Fruit fly (Drosophila melanogaster) whole organism, embryonic: ENCODE data around the gene CG3918.

Experiments
- Aef1 ChIP-seq: fragments of 200-800 bp; sonication (Bioruptor generic); IDR thresholded peaks from 3 replicates; pipeline ENCODE4 v1.3.6; 2022; ENCODE audit warnings: missing biosample characterization, missing genetic modification characterization
- CG10431 ChIP-seq: fragments of 200-800 bp; sonication (Bioruptor generic); optimal IDR thresholded peaks from 3 replicates; lab custom pipeline; 2018; ENCODE audit warnings: missing biosample characterization, mild to moderate bottlenecking, missing genetic modification characterization
- CG10565 ChIP-seq: fragments of 200-800 bp; sonication (Bioruptor generic); optimal IDR thresholded peaks from 3 replicates; lab custom pipeline; 2016; ENCODE audit warnings: missing biosample characterization, mild to moderate bottlenecking, missing genetic modification characterization
- CG11504 ChIP-seq: fragments of 200-800 bp; sonication (Bioruptor generic); optimal IDR thresholded peaks from 3 replicates; lab custom pipeline; 2019; ENCODE audit warnings: missing biosample characterization, mild to moderate bottlenecking, missing genetic modification characterization, moderate library complexity
- CG13123 ChIP-seq: fragments of 200-800 bp; sonication (Bioruptor generic); optimal IDR thresholded peaks from 2 replicates; lab custom pipeline; 2016; ENCODE audit warnings: missing biosample characterization, missing genetic modification characterization
- CG14050 ChIP-seq: fragments of 200-800 bp; sonication (Bioruptor generic); IDR thresholded peaks from 3 replicates; pipeline ENCODE4 v1.3.6; 2022; ENCODE audit warnings: missing biosample characterization, missing genetic modification characterization
- CG15479 ChIP-seq: fragments of 200-800 bp; sonication (Bioruptor generic); optimal IDR thresholded peaks from 3 replicates; lab custom pipeline; 2019; ENCODE audit warnings: missing biosample characterization, mild to moderate bottlenecking, missing genetic modification characterization, moderate library complexity
- CG15601 ChIP-seq: fragments of 200-800 bp; sonication (Bioruptor generic); optimal IDR thresholded peaks from 3 replicates; lab custom pipeline; 2019; ENCODE audit warnings: missing biosample characterization, mild to moderate bottlenecking, missing genetic modification characterization, moderate library complexity
- CG1603 ChIP-seq: fragments of 200-800 bp; sonication (Bioruptor generic); optimal IDR thresholded peaks from 2 replicates; lab custom pipeline; 2019; ENCODE audit warnings: missing biosample characterization, mild to moderate bottlenecking, missing genetic modification characterization, moderate library complexity
- CG17361 ChIP-seq: fragments of 200-800 bp; sonication (Bioruptor generic); IDR thresholded peaks from 3 replicates; pipeline ENCODE4 v1.3.6; 2022; ENCODE audit warnings: missing biosample characterization, missing genetic modification characterization
- CG18476 ChIP-seq: fragments of 200-800 bp; sonication (Bioruptor generic); optimal IDR thresholded peaks from 2 replicates; lab custom pipeline; 2016; ENCODE audit warnings: missing biosample characterization, mild to moderate bottlenecking, missing genetic modification characterization
- CG2116 ChIP-seq: fragments of 200-800 bp; sonication (Bioruptor generic); optimal IDR thresholded peaks from 3 replicates; lab custom pipeline; 2018; ENCODE audit warnings: missing biosample characterization, mild to moderate bottlenecking, missing genetic modification characterization
- CG2120 ChIP-seq: fragments of 200-800 bp; sonication (Bioruptor generic); optimal IDR thresholded peaks from 3 replicates; lab custom pipeline; 2016; ENCODE audit warnings: missing biosample characterization, missing genetic modification characterization
- CG2875 ChIP-seq: fragments of 200-800 bp; sonication (Bioruptor generic); optimal IDR thresholded peaks from 2 replicates; lab custom pipeline; 2017; ENCODE audit warnings: missing biosample characterization, mild to moderate bottlenecking, missing genetic modification characterization, missing genetic modification reagents
- CG32772 ChIP-seq: fragments of 200-800 bp; sonication (Bioruptor generic); IDR thresholded peaks from 2 replicates; pipeline ENCODE4 v1.3.6; 2022; ENCODE audit warnings: missing biosample characterization, missing genetic modification characterization
- CG34224 ChIP-seq: fragments of 200-800 bp; sonication (Bioruptor generic); IDR thresholded peaks from 3 replicates; pipeline ENCODE4 v1.3.6; 2022; ENCODE audit warnings: missing biosample characterization, missing genetic modification characterization; ENCODE audit not compliant: partially characterized antibody
- CG3838 ChIP-seq: fragments of 200-800 bp; sonication (Bioruptor generic); optimal IDR thresholded peaks from 3 replicates; lab custom pipeline; 2016; ENCODE audit warnings: missing biosample characterization, missing genetic modification characterization
- CG3995 ChIP-seq: fragments of 200-800 bp; sonication (Bioruptor generic); optimal IDR thresholded peaks from 3 replicates; lab custom pipeline; 2016; ENCODE audit warnings: missing biosample characterization, missing genetic modification characterization
- CG4854 ChIP-seq: fragments of 200-800 bp; sonication (Bioruptor generic); optimal IDR thresholded peaks from 2 replicates; lab custom pipeline; 2016; ENCODE audit warnings: missing biosample characterization, missing genetic modification characterization, inconsistent platforms
- CG5180 ChIP-seq: fragments of 200-800 bp; sonication (Bioruptor generic); optimal IDR thresholded peaks from 3 replicates; lab custom pipeline; 2017; ENCODE audit warnings: missing biosample characterization, missing genetic modification characterization, mild to moderate bottlenecking, moderate library complexity, missing genetic modification reagents
- CG6272 ChIP-seq: fragments of 200-800 bp; sonication (Bioruptor generic); IDR thresholded peaks from 2 replicates; pipeline ENCODE4 v1.3.6; 2022; ENCODE audit warnings: missing biosample characterization, missing genetic modification characterization
- CG6813 ChIP-seq: fragments of 200-800 bp; sonication (Bioruptor generic); optimal IDR thresholded peaks from 2 replicates; lab custom pipeline; 2017; ENCODE audit warnings: missing biosample characterization, missing genetic modification characterization, mild to moderate bottlenecking, moderate library complexity, missing genetic modification reagents
- CG6854 ChIP-seq: fragments of 200-800 bp; sonication (Bioruptor generic); optimal IDR thresholded peaks from 3 replicates; lab custom pipeline; 2017; ENCODE audit warnings: missing biosample characterization, mild to moderate bottlenecking, missing genetic modification characterization
- CG7928 ChIP-seq: fragments of 200-800 bp; sonication (Bioruptor generic); optimal IDR thresholded peaks from 2 replicates; lab custom pipeline; 2017; ENCODE audit warnings: missing biosample characterization, mild to moderate bottlenecking, missing genetic modification characterization
- CG8290 ChIP-seq, 3 experiments: fragments of 200-800 bp; sonication (Bioruptor generic); optimal IDR thresholded peaks; 2 replicates each; lab custom pipeline; 2016 to 2019; ENCODE audit warnings: missing biosample characterization in 3 of 3, missing genetic modification characterization in 3 of 3, mild to moderate bottlenecking in 2 of 3, moderate library complexity in 1 of 3
- Chrac-16 ChIP-seq: fragments of 200-800 bp; sonication (Bioruptor generic); optimal IDR thresholded peaks from 3 replicates; lab custom pipeline; 2016; ENCODE audit warnings: missing biosample characterization, missing genetic modification characterization
- E2f2 ChIP-seq: fragments of 200-800 bp; sonication (Bioruptor generic); IDR thresholded peaks from 2 replicates; pipeline ENCODE4 v1.3.6; 2022; ENCODE audit warnings: missing biosample characterization, missing genetic modification characterization
- Fer1 ChIP-seq: fragments of 200-800 bp; sonication (Bioruptor generic); optimal IDR thresholded peaks from 2 replicates; lab custom pipeline; 2017; ENCODE audit warnings: missing biosample characterization, mild to moderate bottlenecking, missing genetic modification characterization
- HLH54F ChIP-seq: fragments of 200-800 bp; sonication (Bioruptor generic); optimal IDR thresholded peaks from 3 replicates; lab custom pipeline; 2016; ENCODE audit warnings: missing biosample characterization, missing genetic modification characterization
- HLHmδ ChIP-seq: fragments of 200-800 bp; sonication (Bioruptor generic); optimal IDR thresholded peaks from 2 replicates; lab custom pipeline; 2018; ENCODE audit warnings: missing biosample characterization, mild to moderate bottlenecking, missing genetic modification characterization, moderate library complexity
- Hsf ChIP-seq: fragments of 200-800 bp; sonication (Bioruptor generic); optimal IDR thresholded peaks from 3 replicates; lab custom pipeline; 2016; ENCODE audit warnings: missing biosample characterization, missing genetic modification characterization
- MBD-R2 ChIP-seq: fragments of 200-800 bp; sonication (Bioruptor generic); IDR thresholded peaks from 2 replicates; pipeline ENCODE4 v1.3.6; 2022; ENCODE audit warnings: missing biosample characterization, missing genetic modification characterization
- NC2α ChIP-seq: fragments of 200-800 bp; sonication (Bioruptor generic); optimal IDR thresholded peaks from 2 replicates; lab custom pipeline; 2016; ENCODE audit warnings: missing biosample characterization, missing genetic modification characterization
- NFAT ChIP-seq: fragments of 200-800 bp; sonication (Bioruptor generic); IDR thresholded peaks from 2 replicates; pipeline ENCODE4 v1.3.6; 2022; ENCODE audit warnings: missing biosample characterization, missing genetic modification characterization
- Opbp ChIP-seq: fragments of 200-800 bp; sonication (Bioruptor generic); IDR thresholded peaks from 3 replicates; pipeline ENCODE4 v1.3.6; 2022; ENCODE audit warnings: missing biosample characterization, missing genetic modification characterization; ENCODE audit not compliant: partially characterized antibody
- Ssrp ChIP-seq: fragments of 200-800 bp; sonication (Bioruptor generic); optimal IDR thresholded peaks from 2 replicates; lab custom pipeline; 2018; ENCODE audit warnings: missing biosample characterization, mild to moderate bottlenecking, missing genetic modification characterization, moderate library complexity
- ash1 ChIP-seq: fragments of 200-800 bp; sonication (Bioruptor generic); optimal IDR thresholded peaks from 2 replicates; lab custom pipeline; 2018; ENCODE audit warnings: missing biosample characterization, mild to moderate bottlenecking, missing genetic modification characterization
- bsh ChIP-seq, 2 experiments: fragments of 200-800 bp; sonication (Bioruptor generic); optimal IDR thresholded peaks; 2 replicates each; lab custom pipeline; 2017 to 2018; ENCODE audit warnings: mild to moderate bottlenecking in 2 of 2, missing biosample characterization in 2 of 2, missing genetic modification characterization in 2 of 2, moderate library complexity in 1 of 2
- cato ChIP-seq: fragments of 200-800 bp; sonication (Bioruptor generic); optimal IDR thresholded peaks from 2 replicates; lab custom pipeline; 2016; ENCODE audit warnings: missing biosample characterization, missing genetic modification characterization, borderline replicate concordance
- chn ChIP-seq: fragments of 200-800 bp; sonication (Bioruptor generic); optimal IDR thresholded peaks from 2 replicates; lab custom pipeline; 2016; ENCODE audit warnings: missing biosample characterization, missing genetic modification characterization
- fu2 ChIP-seq: fragments of 200-800 bp; sonication (Bioruptor generic); optimal IDR thresholded peaks from 2 replicates; lab custom pipeline; 2016; ENCODE audit warnings: missing biosample characterization, missing genetic modification characterization
- gce ChIP-seq: fragments of 200-800 bp; sonication (Bioruptor generic); IDR thresholded peaks from 3 replicates; pipeline ENCODE4 v1.3.6; 2022; ENCODE audit warnings: missing biosample characterization, missing genetic modification characterization
- mam ChIP-seq: fragments of 200-800 bp; sonication (Bioruptor generic); optimal IDR thresholded peaks from 3 replicates; lab custom pipeline; 2016; ENCODE audit warnings: missing biosample characterization, missing genetic modification characterization
- psq ChIP-seq: fragments of 200-800 bp; sonication (Bioruptor generic); optimal IDR thresholded peaks from 2 replicates; lab custom pipeline; 2017; ENCODE audit warnings: missing biosample characterization, missing genetic modification characterization
- ro ChIP-seq: fragments of 200-800 bp; sonication (Bioruptor generic); IDR thresholded peaks from 2 replicates; pipeline ENCODE4 v1.3.6; 2022; ENCODE audit warnings: missing biosample characterization, missing genetic modification characterization
- tll ChIP-seq, 2 experiments: fragments of 200-800 bp in 1 of 2; fragments of >200 bp in 1 of 2; sonication (Bioruptor generic) in 1 of 2; optimal IDR thresholded peaks; 2 replicates each; lab custom pipeline; 2017 to 2019; ENCODE audit warnings: missing biosample characterization in 2 of 2, missing genetic modification characterization in 2 of 2, mild to moderate bottlenecking in 1 of 2, moderate library complexity in 1 of 2
- twi ChIP-seq: fragments of 200-800 bp; optimal IDR thresholded peaks from 2 replicates; lab custom pipeline; 2019; ENCODE audit warnings: missing biosample characterization, mild to moderate bottlenecking, missing genetic modification characterization, moderate library complexity
- wdn ChIP-seq: fragments of 200-800 bp; sonication (Bioruptor generic); IDR thresholded peaks from 2 replicates; pipeline ENCODE4 v1.3.6; 2022; ENCODE audit warnings: missing biosample characterization, missing genetic modification characterization

The CG3918 gene

dm6 chrX:6571234-6571915 lies 47.1 kb downstream of the CG3918 start (continued):
- TF ChIP-seq mam (no peak), MBD-R2 (peak; percentile 33; the same call in 1 of the 2 replicates), Chrac-16 (GFP tag; lab: Kevin White, UChicago) (peak; percentile 75), chn (GFP tag; lab: Kevin White, UChicago) (peak; percentile 59), bsh (GFP tag; optimal IDR thresholded peaks at IDR 0.05; lab: Kevin White, UChicago) (peak; percentile 88 to 93), CG2875 (GFP tag; lab: Kevin White, UChicago) (peak; percentile 87), CG10431 (GFP tag; lab: Kevin White, UChicago) (peak; percentile 78), Aef1 (peak; percentile 64), CG17361 (GFP tag; lab: Robert Waterston, UW) (peak; percentile 97), Opbp (GFP tag; lab: Robert Waterston, UW) (no peak), cato (peak; percentile 71), CG15479 (no peak), NC2α (GFP tag; lab: Kevin White, UChicago) (no peak), HLHmδ (peak; percentile 5), CG1603 (tag; lab: Kevin White, UChicago) (peak; percentile 37), CG14050 (GFP tag; lab: Robert Waterston, UW) (peak; percentile 65), CG10565 (GFP tag; lab: Kevin White, UChicago) (peak; percentile 38), CG7928 (GFP tag; lab: Kevin White, UChicago) (peak; percentile 35), CG4854 (GFP tag; lab: Kevin White, UChicago) (peak; percentile 49), Hsf (GFP tag; lab: Kevin White, UChicago) (peak; percentile 68), CG11504 (tag; lab: Kevin White, UChicago) (peak; percentile 93), CG8290 (GFP tag; optimal IDR thresholded peaks at IDR 0.05; lab: Kevin White, UChicago) (no peak), CG8290 (tag; optimal IDR thresholded peaks at IDR 0.05; lab: Kevin White, UChicago) (peak; percentile 17 to 62), gce (GFP tag; lab: Robert Waterston, UW) (no peak), CG5180 (peak; percentile 82), ash1 (GFP tag; lab: Kevin White, UChicago) (no peak), CG6272 (GFP tag; lab: Robert Waterston, UW) (no peak), psq (GFP tag; lab: Kevin White, UChicago) (peak; percentile 42), CG2116 (peak; percentile 52), fu2 (no peak), NFAT (GFP tag; lab: Robert Waterston, UW) (peak; percentile 18; the same call in 1 of the 2 replicates), ro (GFP tag; lab: Robert Waterston, UW) (peak; percentile 70; the same call in 1 of the 2 replicates), CG6854 (GFP tag; lab: Kevin White, UChicago) (peak; percentile 63), CG18476 (GFP tag; lab: Kevin White, UChicago) (peak; percentile 72), CG15601 (tag; lab: Kevin White, UChicago) (peak; percentile 93), twi (peak; percentile 83), Ssrp (peak; percentile 93), CG34224 (no peak), CG2120 (GFP tag; lab: Kevin White, UChicago) (peak; percentile 44), E2f2 (GFP tag; lab: Robert Waterston, UW) (peak; percentile 65), HLH54F (GFP tag; lab: Kevin White, UChicago) (no peak), CG3995 (GFP tag; lab: Kevin White, UChicago) (no peak), wdn (0 out of 2 replicates have a peak, but pooled peaks have one; percentile 24), CG6813 (GFP tag; lab: Kevin White, UChicago) (peak; percentile 82), CG32772 (peak; percentile 83), CG3838 (GFP tag; lab: Kevin White, UChicago) (no peak), CG13123 (peak; percentile 53), Fer1 (GFP tag; lab: Kevin White, UChicago) (peak; percentile 82), tll (GFP tag; optimal IDR thresholded peaks at IDR 0.05; lab: Kevin White, UChicago) (no peak)
